Fruit fly (Drosophila melanogaster): ENCODE data around the gene subdued.

DNA sequence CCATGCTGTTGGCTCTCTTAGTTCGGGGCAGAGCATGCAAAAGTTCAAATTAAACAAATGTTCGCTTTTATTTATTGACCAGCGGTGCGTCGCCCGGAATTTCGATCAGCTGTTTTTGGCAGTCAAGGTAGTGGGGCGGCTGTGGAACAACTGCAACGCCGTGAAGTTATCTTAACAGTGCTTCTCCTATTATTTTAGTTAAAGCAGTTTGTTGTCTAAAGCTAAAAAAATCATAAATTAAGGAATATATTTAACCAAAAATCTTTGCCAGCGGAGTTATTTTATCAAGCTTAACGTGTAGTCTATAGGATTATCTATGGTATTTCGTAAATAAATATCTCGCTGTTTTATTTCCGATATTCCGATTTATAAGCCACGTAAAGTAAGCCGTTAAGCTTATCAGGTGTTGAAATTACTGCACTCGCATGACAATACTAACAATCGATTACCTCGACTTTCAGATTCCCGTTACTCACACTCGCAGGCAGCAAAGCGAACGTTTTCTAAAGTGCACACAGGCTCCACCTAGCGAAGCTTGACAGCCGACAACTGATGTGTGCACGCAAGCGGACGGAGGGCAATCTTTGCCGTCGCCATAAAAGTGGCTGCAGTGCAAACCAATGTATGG lies 5.9 kb upstream of the subdued start, which contains the start of the genes CG6195 and CG31220:
- TF ChIP-seq Scr (GFP tag; IDR thresholded peaks at IDR 0.05; ENCODE audit: partially characterized antibody) (peak; percentile 39; the same call in 1 of the 2 replicates), CG11247 (GFP tag; IDR thresholded peaks at IDR 0.05) (peak; percentile 33; the same call in 1 of the 2 replicates), en (GFP tag; optimal IDR thresholded peaks at IDR 0.05) (no peak), CG5245 (GFP tag; optimal IDR thresholded peaks at IDR 0.05) (peak; percentile 89), Kr (GFP tag; optimal IDR thresholded peaks at IDR 0.05) (no peak), fd64A (GFP tag; optimal IDR thresholded peaks at IDR 0.05) (no peak), wor (GFP tag; IDR thresholded peaks at IDR 0.05) (no peak), Mrtf (GFP tag; IDR thresholded peaks at IDR 0.05) (no peak), CG8924 (tag; optimal IDR thresholded peaks at IDR 0.05) (no peak), zen (tag; optimal IDR thresholded peaks at IDR 0.05) (no peak), Hsf (GFP tag; optimal IDR thresholded peaks at IDR 0.05) (peak; percentile 14), Nf-YA (GFP tag; IDR thresholded peaks at IDR 0.05) (0 out of 2 replicates have a peak, but pooled peaks have one; percentile 13), Hr3 (GFP tag; optimal IDR thresholded peaks at IDR 0.05) (no peak)

Data from whole organism, embryonic.